Worm (Caenorhabditis elegans) whole organism, L3 larva: ENCODE measurements around the gene adh-1.
A peak's percentile ranks its signal among the peaks of the same experiment; 100 is the strongest.

ENCODE experiments used
- R02D3.7 ChIP-seq: fragments of 150-350 bp; optimal IDR thresholded peaks from 2 replicates; lab custom pipeline; 2014; ENCODE audit warnings: missing biosample characterization, missing genetic modification characterization
- aly-2 ChIP-seq: fragments of 150-350 bp; optimal IDR thresholded peaks from 2 replicates; lab custom pipeline; 2014; ENCODE audit warnings: missing biosample characterization, missing genetic modification characterization
- ama-1 ChIP-seq: fragments of 150-350 bp; optimal IDR thresholded peaks from 2 replicates; lab custom pipeline; 2018
- ceh-16 ChIP-seq: sonication (generic microtip); optimal IDR thresholded peaks from 2 replicates; lab custom pipeline; 2017; ENCODE audit warnings: missing biosample characterization, missing genetic modification characterization
- ceh-28 ChIP-seq: fragments of 150-350 bp; optimal IDR thresholded peaks from 2 replicates; lab custom pipeline; 2014; ENCODE audit warnings: missing biosample characterization, missing genetic modification reagents, missing genetic modification characterization
- ceh-82 ChIP-seq: fragments of 150-350 bp; optimal IDR thresholded peaks from 2 replicates; lab custom pipeline; 2014; ENCODE audit warnings: missing biosample characterization, missing genetic modification characterization
- ceh-9 ChIP-seq: sonication (generic microtip); optimal IDR thresholded peaks from 2 replicates; lab custom pipeline; 2018; ENCODE audit warnings: missing biosample characterization, missing genetic modification characterization
- daf-12 ChIP-seq: fragments of 150-350 bp; optimal IDR thresholded peaks from 2 replicates; lab custom pipeline; 2014; ENCODE audit warnings: missing biosample characterization, missing genetic modification reagents, missing genetic modification characterization
- egl-27 ChIP-seq: sonication (generic microtip); optimal IDR thresholded peaks from 4 replicates; lab custom pipeline; 2017; ENCODE audit warnings: missing biosample characterization, missing genetic modification reagents, missing genetic modification characterization
- egl-5 ChIP-seq: fragments of 150-350 bp; optimal IDR thresholded peaks from 2 replicates; lab custom pipeline; 2017; ENCODE audit warnings: missing biosample characterization, missing genetic modification reagents, missing genetic modification characterization, inconsistent platforms
- elt-2 ChIP-seq: sonication (generic microtip); optimal IDR thresholded peaks from 2 replicates; lab custom pipeline; 2016; ENCODE audit warnings: missing genetic modification reagents, mild to moderate bottlenecking, missing genetic modification characterization, missing compliant biosample characterization
- elt-3 ChIP-seq, 3 experiments: fragments of 150-350 bp in 1 of 3; sonication (generic microtip) in 2 of 3; optimal IDR thresholded peaks; 2 replicates in 2 of 3; 4 replicates in 1 of 3; lab custom pipeline; 2014 to 2017; ENCODE audit warnings: missing biosample characterization in 3 of 3, missing genetic modification characterization in 3 of 3
- fkh-2 ChIP-seq: fragments of 150-350 bp; optimal IDR thresholded peaks from 2 replicates; lab custom pipeline; 2014; ENCODE audit warnings: missing biosample characterization, missing genetic modification reagents, missing genetic modification characterization
- hmg-11 ChIP-seq: sonication (generic microtip); optimal IDR thresholded peaks from 2 replicates; lab custom pipeline; 2016; ENCODE audit warnings: missing genetic modification characterization, missing compliant biosample characterization
- jun-1 ChIP-seq: fragments of 150-350 bp; optimal IDR thresholded peaks from 2 replicates; lab custom pipeline; 2014; ENCODE audit warnings: missing biosample characterization, missing genetic modification reagents, missing genetic modification characterization
- lin-15B ChIP-seq: fragments of 150-350 bp; optimal IDR thresholded peaks from 2 replicates; lab custom pipeline; 2014; ENCODE audit warnings: missing biosample characterization, missing genetic modification characterization
- lin-39 ChIP-seq: fragments of 150-350 bp; optimal IDR thresholded peaks from 2 replicates; lab custom pipeline; 2018; ENCODE audit warnings: missing biosample characterization, missing genetic modification reagents, missing genetic modification characterization
- lsy-12 ChIP-seq: sonication (generic microtip); optimal IDR thresholded peaks from 2 replicates; lab custom pipeline; 2016; ENCODE audit warnings: mild to moderate bottlenecking, missing genetic modification characterization, missing compliant biosample characterization
- mdl-1 ChIP-seq: fragments of 150-350 bp; optimal IDR thresholded peaks from 2 replicates; lab custom pipeline; 2014; ENCODE audit warnings: missing biosample characterization, missing genetic modification characterization
- mml-1 ChIP-seq: fragments of 150-350 bp; sonication (generic microtip); optimal IDR thresholded peaks from 3 replicates; lab custom pipeline; 2014; ENCODE audit warnings: missing biosample characterization, missing genetic modification characterization
- nfya-1 ChIP-seq: sonication (generic microtip); optimal IDR thresholded peaks from 2 replicates; lab custom pipeline; 2017; ENCODE audit warnings: missing genetic modification characterization, mild to moderate bottlenecking, missing compliant biosample characterization, antibody characterized with exemption, moderate library complexity; ENCODE audit not compliant: insufficient read depth
- nhr-11 ChIP-seq: fragments of 150-350 bp; optimal IDR thresholded peaks from 2 replicates; lab custom pipeline; 2014; ENCODE audit warnings: missing biosample characterization, missing genetic modification characterization
- nhr-12 ChIP-seq: fragments of 150-350 bp; optimal IDR thresholded peaks from 2 replicates; lab custom pipeline; 2014; ENCODE audit warnings: missing biosample characterization, missing genetic modification characterization
- nhr-23 ChIP-seq: fragments of 150-350 bp; optimal IDR thresholded peaks from 2 replicates; lab custom pipeline; 2014; ENCODE audit warnings: missing biosample characterization, missing genetic modification reagents, missing genetic modification characterization
- nhr-237 ChIP-seq: fragments of 150-350 bp; optimal IDR thresholded peaks from 2 replicates; lab custom pipeline; 2014; ENCODE audit warnings: missing biosample characterization, missing genetic modification characterization
- nhr-25 ChIP-seq: sonication (generic microtip); optimal IDR thresholded peaks from 2 replicates; lab custom pipeline; 2017; ENCODE audit warnings: missing biosample characterization, missing genetic modification characterization
- nhr-28 ChIP-seq: fragments of 150-350 bp; optimal IDR thresholded peaks from 2 replicates; lab custom pipeline; 2014; ENCODE audit warnings: missing biosample characterization, missing genetic modification characterization
- nhr-43 ChIP-seq: sonication (generic microtip); optimal IDR thresholded peaks from 2 replicates; lab custom pipeline; 2016; ENCODE audit warnings: mild to moderate bottlenecking, missing genetic modification characterization, missing compliant biosample characterization; ENCODE audit not compliant: poor library complexity, severe bottlenecking
- nhr-67 ChIP-seq: fragments of 150-350 bp; optimal IDR thresholded peaks from 2 replicates; lab custom pipeline; 2014; ENCODE audit warnings: missing biosample characterization, missing genetic modification characterization
- nhr-76 ChIP-seq: fragments of 150-350 bp; sonication (generic microtip); optimal IDR thresholded peaks from 5 replicates; lab custom pipeline; 2014; ENCODE audit warnings: missing biosample characterization, missing genetic modification characterization
- nhr-77 ChIP-seq: fragments of 150-350 bp; optimal IDR thresholded peaks from 2 replicates; lab custom pipeline; 2014; ENCODE audit warnings: missing biosample characterization, missing genetic modification characterization
- pha-4 ChIP-seq: fragments of 150-350 bp; optimal IDR thresholded peaks from 2 replicates; lab custom pipeline; 2014; ENCODE audit warnings: missing biosample characterization, missing genetic modification reagents, missing genetic modification characterization
- pqm-1 ChIP-seq: fragments of 150-350 bp; optimal IDR thresholded peaks from 2 replicates; lab custom pipeline; 2017; ENCODE audit warnings: missing biosample characterization, missing genetic modification characterization, inconsistent platforms
- skn-1 ChIP-seq: fragments of 150-350 bp; optimal IDR thresholded peaks from 2 replicates; lab custom pipeline; 2014; ENCODE audit warnings: missing biosample characterization, missing genetic modification characterization
- snpc-4 ChIP-seq: fragments of 150-350 bp; optimal IDR thresholded peaks from 2 replicates; lab custom pipeline; 2014; ENCODE audit warnings: missing biosample characterization, missing genetic modification characterization
- unc-39 ChIP-seq: sonication (generic microtip); optimal IDR thresholded peaks from 4 replicates; lab custom pipeline; 2017; ENCODE audit warnings: missing biosample characterization, missing genetic modification characterization
- unc-62 ChIP-seq: fragments of 150-350 bp; sonication (generic microtip); optimal IDR thresholded peaks from 4 replicates; lab custom pipeline; 2014; ENCODE audit warnings: missing biosample characterization, missing genetic modification reagents, missing genetic modification characterization
- ztf-11 ChIP-seq: fragments of 150-350 bp; optimal IDR thresholded peaks from 2 replicates; lab custom pipeline; 2014; ENCODE audit warnings: missing biosample characterization, missing genetic modification characterization
- ztf-4 ChIP-seq: fragments of 150-350 bp; optimal IDR thresholded peaks from 2 replicates; lab custom pipeline; 2014; ENCODE audit warnings: missing biosample characterization, missing genetic modification characterization

The adh-1 gene

DNA sequence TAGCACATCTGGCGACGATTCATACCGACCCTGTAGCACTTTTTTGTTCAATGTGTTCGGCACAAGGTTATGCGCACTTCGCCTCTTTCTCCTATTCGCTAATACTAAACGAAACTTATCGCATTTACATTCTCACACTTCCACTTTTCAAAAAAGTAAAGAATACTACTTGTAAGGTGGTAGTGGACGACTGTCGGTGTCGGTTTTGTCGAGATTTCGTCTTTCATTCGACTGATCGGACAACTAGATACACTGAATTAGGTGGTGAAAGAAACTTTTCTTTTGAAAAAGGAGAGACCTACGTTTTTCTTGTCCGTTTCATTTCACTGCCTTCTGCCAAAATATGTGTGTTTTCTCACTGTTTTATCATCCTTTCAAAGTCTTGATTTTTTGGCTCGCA lies 9.6 kb downstream of the adh-1 start:
- TF ChIP-seq unc-39 (no peak), lsy-12 (tag; lab: Kevin White, UChicago) (no peak), nhr-25 (tag; lab: Kevin White, UChicago) (peak; percentile 19)

DNA sequence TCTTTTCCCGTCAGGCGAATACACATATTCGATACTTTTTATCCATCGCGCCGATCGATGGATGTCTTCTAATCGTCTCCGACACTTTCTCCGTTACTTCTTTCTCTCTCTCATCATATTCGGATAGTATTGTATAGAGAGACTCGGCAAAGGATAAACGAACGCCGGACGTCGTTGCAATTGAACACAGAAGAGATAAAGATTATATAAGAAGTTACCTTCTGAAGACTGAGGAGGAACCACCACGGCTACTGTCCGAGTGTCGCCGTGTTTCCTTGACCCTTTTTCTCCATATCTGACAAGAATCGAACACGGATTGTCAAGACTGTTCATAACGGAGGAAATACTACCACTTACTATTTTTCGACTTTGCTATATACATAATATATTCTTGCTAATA lies 11.1 kb downstream of the adh-1 start, which contains the start of gene sma-1:
Gene sma-1, plus strand, starts transcription at position 301 of the 400 bp plus-strand sequence.
- no peak for TF ChIP-seq ztf-4 (tag; lab: Kevin White, UChicago)
- no peak for TF ChIP-seq egl-5 (tag; lab: Kevin White, UChicago)
- no peak for TF ChIP-seq nhr-12 (tag; lab: Kevin White, UChicago)
- TF ChIP-seq nhr-25 (tag; lab: Kevin White, UChicago), result no peak
- TF ChIP-seq elt-2 (tag; lab: Kevin White, UChicago), result no peak
- TF ChIP-seq snpc-4 (tag; lab: Kevin White, UChicago), result no peak
- TF ChIP-seq elt-3 (tag; optimal IDR thresholded peaks at IDR 0.05; lab: Kevin White, UChicago), result no peak
- TF ChIP-seq mdl-1 (tag; lab: Kevin White, UChicago), result no peak
- no peak for TF ChIP-seq ama-1 (lab: Kevin White, UChicago)
- no peak for TF ChIP-seq fkh-2 (tag; lab: Kevin White, UChicago)
- no peak for TF ChIP-seq unc-62 (GFP tag; lab: Kevin White, UChicago)
- TF ChIP-seq nhr-67, result no peak
- TF ChIP-seq R02D3.7 (tag; lab: Kevin White, UChicago), result no peak
- TF ChIP-seq jun-1, result no peak
- no peak for TF ChIP-seq lin-15B (tag; lab: Kevin White, UChicago)
- no peak for TF ChIP-seq ceh-9
- no peak for TF ChIP-seq skn-1
- TF ChIP-seq lsy-12 (tag; lab: Kevin White, UChicago), result no peak

DNA sequence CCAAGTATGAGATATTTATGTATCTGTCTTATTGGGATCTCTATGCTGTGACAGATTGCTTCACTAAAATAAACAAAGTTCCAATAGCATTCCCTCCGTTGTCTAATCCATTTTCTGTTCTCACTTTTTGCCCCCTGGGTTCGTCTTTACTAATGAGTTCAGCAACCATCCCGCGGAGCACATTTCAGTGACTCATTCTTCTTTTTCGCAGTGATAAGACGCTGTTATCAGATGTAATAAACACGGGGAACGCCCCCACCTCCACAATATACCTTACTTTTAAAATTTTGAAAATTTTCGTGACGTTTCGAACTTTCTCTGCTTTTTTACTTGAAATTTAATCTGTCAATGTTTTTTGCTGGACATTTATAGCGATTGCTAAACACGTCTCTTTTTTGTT lies 12.1 kb downstream of the adh-1 start:
- TF ChIP-seq elt-2 (tag; lab: Kevin White, UChicago) (peak; percentile 84), daf-12 (tag; lab: Kevin White, UChicago) (no peak), pqm-1 (tag; lab: Kevin White, UChicago) (peak; percentile 72)
- TF ChIP-seq, all 47 proteins: peak for 2

DNA sequence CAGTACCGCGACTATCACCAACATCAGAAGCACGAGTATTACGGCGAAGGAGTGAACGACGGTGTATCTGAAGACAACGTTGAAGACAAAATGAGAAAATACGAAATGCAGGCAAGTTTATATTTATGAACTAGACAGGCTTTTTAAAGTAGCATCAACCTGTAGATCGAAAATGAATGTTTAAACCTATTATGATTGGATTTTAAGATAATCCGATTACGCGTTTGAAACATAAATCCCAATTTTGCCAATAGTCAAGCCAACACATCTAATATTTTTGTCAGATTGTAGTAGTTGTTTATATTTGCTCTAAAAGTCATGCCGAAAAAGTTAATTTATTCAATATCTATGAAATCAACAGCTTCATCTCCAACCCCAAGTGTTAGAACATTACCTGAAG lies 13.2 kb downstream of the adh-1 start:
- TF ChIP-seq lin-39 (tag; lab: Kevin White, UChicago), result no peak
- TF ChIP-seq mml-1, result no peak
- TF ChIP-seq egl-5 (tag; lab: Kevin White, UChicago), result no peak
- no peak for TF ChIP-seq nhr-23
- no peak for TF ChIP-seq ama-1 (lab: Kevin White, UChicago)
- no peak for TF ChIP-seq pha-4
- TF ChIP-seq ceh-82 (tag; lab: Kevin White, UChicago), result no peak
- TF ChIP-seq ceh-16 (tag; lab: Kevin White, UChicago), result no peak
- TF ChIP-seq unc-62 (GFP tag; lab: Kevin White, UChicago), result no peak
- no peak for TF ChIP-seq nhr-77 (tag; lab: Kevin White, UChicago)
- no peak for TF ChIP-seq nhr-237 (tag; lab: Kevin White, UChicago)
- TF ChIP-seq skn-1, result no peak
- no peak for TF ChIP-seq nhr-28 (tag; lab: Kevin White, UChicago)
- TF ChIP-seq ceh-28, result no peak
- TF ChIP-seq lin-15B (tag; lab: Kevin White, UChicago), result no peak
- TF ChIP-seq ztf-11 (tag; lab: Kevin White, UChicago), result no peak
- TF ChIP-seq pqm-1 (tag; lab: Kevin White, UChicago), result no peak
- TF ChIP-seq egl-27, result no peak
- no peak for TF ChIP-seq aly-2

DNA sequence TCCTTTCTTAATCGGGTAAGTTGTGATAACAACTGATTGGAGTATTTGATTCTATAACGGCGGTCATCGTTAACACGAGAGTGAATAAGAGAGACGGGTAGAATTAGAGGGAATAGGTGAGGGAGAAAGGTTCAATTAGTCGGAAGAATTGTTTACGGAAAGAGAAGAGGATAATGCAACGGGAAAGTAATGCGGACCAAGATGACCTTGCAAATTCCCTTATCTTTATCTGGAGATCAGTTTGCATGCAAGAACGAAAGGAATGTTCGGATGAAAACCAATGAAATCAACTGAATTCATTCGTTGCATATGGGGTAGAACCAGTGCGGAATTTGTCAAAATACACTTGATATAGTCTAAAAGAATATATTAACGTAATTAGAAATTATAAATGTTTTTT lies 14.1 kb downstream of the adh-1 start:
- TF ChIP-seq ztf-4 (tag; lab: Kevin White, UChicago) (no peak), nfya-1 (tag; lab: Kevin White, UChicago) (no peak), lin-39 (tag; lab: Kevin White, UChicago) (no peak), egl-27 (no peak), nhr-28 (tag; lab: Kevin White, UChicago) (no peak), ceh-16 (tag; lab: Kevin White, UChicago) (no peak), mml-1 (no peak), nhr-11 (no peak), fkh-2 (tag; lab: Kevin White, UChicago) (no peak), nhr-43 (tag; lab: Kevin White, UChicago) (no peak), hmg-11 (tag; lab: Kevin White, UChicago) (no peak), nhr-76 (tag; lab: Kevin White, UChicago) (no peak), nhr-23 (no peak)
